Fruit fly (Drosophila melanogaster): ENCODE results near the gene BobA.

dm6 chr3L:14984521-14985150 lies 38.7 kb upstream of the BobA start, which contains the start of gene mnd:
- TF ChIP-seq CG14860 (GFP tag; IDR thresholded peaks at IDR 0.05; ENCODE audit: partially characterized antibody) (no peak), tll (GFP tag; optimal IDR thresholded peaks at IDR 0.05) (no peak)
